Worm (Caenorhabditis elegans): ENCODE results near the gene ZK470.4.
A peak's percentile ranks its signal among the peaks of the same experiment; 100 is the strongest.

The ZK470.4 gene

ce11 chrX:4154784-4155183, 15.2 kb upstream of the ZK470.4 start:
- TF ChIP-seq ceh-62 (tag; optimal IDR thresholded peaks at IDR 0.05) (no peak), lin-1 (GFP tag; IDR thresholded peaks at IDR 0.05) (no peak), nhr-10 (tag; optimal IDR thresholded peaks at IDR 0.05) (no peak), mep-1 (tag; optimal IDR thresholded peaks at IDR 0.05) (peak; percentile 17), ceh-20 (GFP tag; IDR thresholded peaks at IDR 0.05) (0 out of 2 replicates have a peak, but pooled peaks have one; percentile 24), dmd-9 (GFP tag; IDR thresholded peaks at IDR 0.05) (no peak), lin-38 (GFP tag; IDR thresholded peaks at IDR 0.05) (no peak), ceh-28 (tag; optimal IDR thresholded peaks at IDR 0.05) (no peak), daf-12 (tag; optimal IDR thresholded peaks at IDR 0.05) (no peak), nhr-76 (tag; optimal IDR thresholded peaks at IDR 0.05) (no peak), skn-1 (tag; optimal IDR thresholded peaks at IDR 0.05) (no peak), snpc-4 (tag; optimal IDR thresholded peaks at IDR 0.05) (no peak), lir-3 (tag; optimal IDR thresholded peaks at IDR 0.05) (no peak), aly-2 (tag; optimal IDR thresholded peaks at IDR 0.05) (no peak)

- TF ChIP-seq zip-2 (tag; optimal IDR thresholded peaks at IDR 0.05): no peak
- TF ChIP-seq ceh-82 (tag; optimal IDR thresholded peaks at IDR 0.05): no peak
- peak in 1 of 2 experiments; percentile 20 for TF ChIP-seq unc-62 (GFP tag; optimal IDR thresholded peaks at IDR 0.05 in 1 of 2)
- TF ChIP-seq unc-62 (tag; optimal IDR thresholded peaks at IDR 0.05): no peak
- no peak for TF ChIP-seq Y48G9A.11 (GFP tag; IDR thresholded peaks at IDR 0.05)
- no peak for TF ChIP-seq ceh-62 (tag; optimal IDR thresholded peaks at IDR 0.05)
- TF ChIP-seq vab-7 (GFP tag; IDR thresholded peaks at IDR 0.05): no peak
- TF ChIP-seq F26F4.8 (GFP tag; conservative IDR thresholded peaks at IDR 0.05): no peak
Measured at ce11 chrX:4153343-4153742, 13.8 kb upstream of the ZK470.4 start, which contains the start of gene nck-1. Gene nck-1 (minus strand): TSS chrX:4153443.

DNA sequence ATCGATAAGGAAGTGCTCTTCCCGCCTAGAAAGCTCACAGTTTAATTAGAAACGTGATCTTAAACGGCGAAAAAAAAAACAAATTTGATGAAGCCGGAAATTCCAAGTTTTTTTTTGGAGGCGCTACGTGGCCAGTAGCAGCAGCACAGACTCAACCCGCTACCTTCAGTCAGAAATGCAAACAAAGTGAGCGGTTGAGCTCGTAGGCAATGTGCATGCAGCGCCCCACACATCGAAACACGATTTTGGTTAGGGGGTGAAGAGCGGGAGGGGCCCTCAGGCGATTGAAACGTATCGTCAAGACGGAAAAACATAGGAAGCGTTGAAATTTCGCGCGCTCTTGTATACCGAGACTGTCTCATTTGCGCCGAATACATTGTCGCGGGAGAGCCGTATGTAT, 11.6 kb upstream of the ZK470.4 start:
- peak; percentile 25 for TF ChIP-seq nhr-28 (tag; optimal IDR thresholded peaks at IDR 0.05)
- 0 out of 2 replicates have a peak, but pooled peaks have one; percentile 14 for TF ChIP-seq set-16 (GFP tag; IDR thresholded peaks at IDR 0.05)
- 0 out of 2 replicates have a peak, but pooled peaks have one; percentile 53 for TF ChIP-seq egl-43 (GFP tag; IDR thresholded peaks at IDR 0.05)
- TF ChIP-seq ces-1 (GFP tag; optimal IDR thresholded peaks at IDR 0.05): no peak
- TF ChIP-seq aha-1 (tag): peak; percentile 82

ce11 chrX:4148449-4149031, 9.0 kb upstream of the ZK470.4 start:
- TF ChIP-seq F49E8.2 (tag; optimal IDR thresholded peaks at IDR 0.05; ENCODE audit: borderline replicate concordance): no peak
- TF ChIP-seq lim-7 (GFP tag; IDR thresholded peaks at IDR 0.05): no peak
- TF ChIP-seq daf-16 (GFP tag; optimal IDR thresholded peaks at IDR 0.05): no peak
- peak; percentile 22 for TF ChIP-seq daf-16 (tag; optimal IDR thresholded peaks at IDR 0.05)
- no peak for TF ChIP-seq ztf-7 (tag; optimal IDR thresholded peaks at IDR 0.05)
- TF ChIP-seq gei-8 (GFP tag; optimal IDR thresholded peaks at IDR 0.05): peak; percentile 6
- no peak for TF ChIP-seq nhr-42 (GFP tag; IDR thresholded peaks at IDR 0.05)
- peak; percentile 35 for TF ChIP-seq T26A8.4 (GFP tag; IDR thresholded peaks at IDR 0.05)
- 0 out of 2 replicates have a peak, but pooled peaks have one; percentile 8 for TF ChIP-seq nhr-41 (GFP tag; IDR thresholded peaks at IDR 0.05)
- TF ChIP-seq unc-39 (tag; optimal IDR thresholded peaks at IDR 0.05): no peak
- no peak for TF ChIP-seq skn-1 (tag; optimal IDR thresholded peaks at IDR 0.05)
- no peak for TF ChIP-seq tra-1 (GFP tag; IDR thresholded peaks at IDR 0.05)
- TF ChIP-seq F44E2.7 (GFP tag; IDR thresholded peaks at IDR 0.05): 0 out of 2 replicates have a peak, but pooled peaks have one; percentile 53
- TF ChIP-seq madf-9 (GFP tag; conservative IDR thresholded peaks at IDR 0.05): no peak
- 0 out of 2 replicates have a peak, but pooled peaks have one; percentile 4 for TF ChIP-seq pha-4 (GFP tag; IDR thresholded peaks at IDR 0.05)
- TF ChIP-seq pha-4 (tag; optimal IDR thresholded peaks at IDR 0.05): no peak
- TF ChIP-seq ceh-62 (tag; optimal IDR thresholded peaks at IDR 0.05): no peak
- no peak for TF ChIP-seq ZK546.5 (tag; optimal IDR thresholded peaks at IDR 0.05)
- no peak for TF ChIP-seq F10B5.3 (tag; optimal IDR thresholded peaks at IDR 0.05)
- no peak for TF ChIP-seq nhr-111 (GFP tag; optimal IDR thresholded peaks at IDR 0.05)
- no peak for TF ChIP-seq unc-130 (GFP tag; optimal IDR thresholded peaks at IDR 0.05)
- TF ChIP-seq daf-8 (GFP tag; IDR thresholded peaks at IDR 0.05): no peak
- TF ChIP-seq nhr-10 (tag; optimal IDR thresholded peaks at IDR 0.05): no peak
- TF ChIP-seq hmg-1.1 (GFP tag; IDR thresholded peaks at IDR 0.05): no peak
- no peak for TF ChIP-seq dpl-1 (GFP tag; optimal IDR thresholded peaks at IDR 0.05)
- no peak for TF ChIP-seq ctbp-1 (GFP tag; IDR thresholded peaks at IDR 0.05)
